Worm (Caenorhabditis elegans) whole organism, young adult: Measurements from ENCODE around the gene F19F10.1.
A peak's percentile ranks its signal among the peaks of the same experiment; 100 is the strongest.

Source experiments
- C06A6.2 ChIP-seq: fragments of 200-800 bp; sonication (Bioruptor generic); conservative IDR thresholded peaks from 2 replicates; pipeline ENCODE4 v1.3.6; 2022; ENCODE audit warnings: missing genetic modification characterization, missing compliant biosample characterization
- F33H1.4 ChIP-seq: fragments of 200-800 bp; sonication (Bioruptor generic); IDR thresholded peaks from 2 replicates; pipeline ENCODE4 v1.3.6; 2022; ENCODE audit warnings: missing genetic modification reagents, missing genetic modification characterization, missing compliant biosample characterization
- F57C9.4 ChIP-seq: sonication (generic microtip); optimal IDR thresholded peaks from 2 replicates; lab custom pipeline; 2017; ENCODE audit warnings: mild to moderate bottlenecking, missing genetic modification characterization, missing compliant biosample characterization
- ZK185.1 ChIP-seq: sonication (generic microtip); optimal IDR thresholded peaks from 2 replicates; lab custom pipeline; 2016; ENCODE audit warnings: mild to moderate bottlenecking, missing genetic modification characterization, missing compliant biosample characterization; ENCODE audit not compliant: poor library complexity, severe bottlenecking
- atf-7 ChIP-seq: sonication (generic microtip); optimal IDR thresholded peaks from 2 replicates; lab custom pipeline; 2017; ENCODE audit warnings: mild to moderate bottlenecking, missing genetic modification characterization, missing compliant biosample characterization
- attf-5 ChIP-seq: fragments of 200-800 bp; sonication (Bioruptor generic); optimal IDR thresholded peaks from 2 replicates; lab custom pipeline; 2018; ENCODE audit warnings: mild to moderate bottlenecking, missing genetic modification characterization, missing compliant biosample characterization
- attf-6 ChIP-seq: fragments of 200-800 bp; sonication (Bioruptor generic); IDR thresholded peaks from 2 replicates; pipeline ENCODE4 v1.3.6; 2022; ENCODE audit warnings: missing genetic modification reagents, missing genetic modification characterization, missing compliant biosample characterization
- bed-2 ChIP-seq: fragments of 200-800 bp; sonication (Bioruptor generic); IDR thresholded peaks from 2 replicates; pipeline ENCODE4 v1.3.6; 2022; ENCODE audit warnings: missing genetic modification reagents, missing genetic modification characterization, missing compliant biosample characterization
- cebp-1 ChIP-seq, 2 experiments: fragments of 200-800 bp in 1 of 2; sonication (Bioruptor generic) in 1 of 2; sonication (generic microtip) in 1 of 2; IDR thresholded peaks in 1 of 2; optimal IDR thresholded peaks in 1 of 2; 2 replicates each; pipeline versions ENCODE4 v1.3.6 to Lab custom; 2017 to 2022; ENCODE audit warnings: missing compliant biosample characterization in 2 of 2, missing genetic modification characterization in 2 of 2, mild to moderate bottlenecking in 1 of 2, missing genetic modification reagents in 1 of 2, moderate library complexity in 1 of 2
- ceh-100 ChIP-seq: fragments of 200-800 bp; sonication (Bioruptor generic); IDR thresholded peaks from 2 replicates; pipeline ENCODE4 v1.3.6; 2022; ENCODE audit warnings: missing genetic modification reagents, missing genetic modification characterization, missing compliant biosample characterization
- ceh-27 ChIP-seq: fragments of 200-800 bp; sonication (Bioruptor generic); optimal IDR thresholded peaks from 2 replicates; lab custom pipeline; 2018; ENCODE audit warnings: mild to moderate bottlenecking, missing genetic modification characterization, moderate library complexity, missing compliant biosample characterization
- ceh-91 ChIP-seq: fragments of 200-800 bp; sonication (Bioruptor generic); IDR thresholded peaks from 2 replicates; pipeline ENCODE4 v1.3.6; 2022; ENCODE audit warnings: missing genetic modification reagents, missing genetic modification characterization, missing compliant biosample characterization
- chd-7 ChIP-seq: sonication (generic microtip); optimal IDR thresholded peaks from 2 replicates; lab custom pipeline; 2016; ENCODE audit warnings: mild to moderate bottlenecking, missing genetic modification characterization, moderate library complexity, missing compliant biosample characterization
- die-1 ChIP-seq: sonication (generic microtip); optimal IDR thresholded peaks from 2 replicates; lab custom pipeline; 2016; ENCODE audit warnings: missing genotype, mild to moderate bottlenecking, missing genetic modification characterization, missing compliant biosample characterization
- dox-1 ChIP-seq: fragments of 200-800 bp; sonication (Bioruptor generic); IDR thresholded peaks from 2 replicates; pipeline ENCODE4 v1.3.6; 2022; ENCODE audit warnings: missing genetic modification reagents, missing genetic modification characterization, missing compliant biosample characterization
- ets-4 ChIP-seq: fragments of 200-800 bp; sonication (Bioruptor generic); optimal IDR thresholded peaks from 2 replicates; lab custom pipeline; 2018; ENCODE audit warnings: mild to moderate bottlenecking, missing genetic modification characterization, missing compliant biosample characterization
- hmg-20 ChIP-seq: fragments of 200-800 bp; sonication (Bioruptor generic); IDR thresholded peaks from 2 replicates; pipeline ENCODE4 v1.3.6; 2022; ENCODE audit warnings: missing genetic modification reagents, missing genetic modification characterization, missing compliant biosample characterization
- hrde-1 ChIP-seq: sonication (generic microtip); optimal IDR thresholded peaks from 2 replicates; lab custom pipeline; 2016; ENCODE audit warnings: missing genetic modification characterization, mild to moderate bottlenecking, missing compliant biosample characterization, moderate library complexity, missing genotype, missing genetic modification reagents, borderline replicate concordance
- hsf-1 ChIP-seq: fragments of 200-800 bp; sonication (Bioruptor generic); IDR thresholded peaks from 2 replicates; pipeline ENCODE4 v1.3.6; 2022; ENCODE audit warnings: missing genetic modification reagents, missing genetic modification characterization, missing compliant biosample characterization
- let-607 ChIP-seq, 2 experiments: fragments of 200-800 bp in 1 of 2; sonication (Bioruptor generic) in 1 of 2; sonication (generic microtip) in 1 of 2; optimal IDR thresholded peaks; 2 replicates each; lab custom pipeline; 2016 to 2018; ENCODE audit warnings: mild to moderate bottlenecking in 2 of 2, missing compliant biosample characterization in 2 of 2, missing genetic modification characterization in 2 of 2, moderate library complexity in 2 of 2, missing genotype in 1 of 2
- lin-35 ChIP-seq, 3 experiments: fragments of 150-350 bp in 2 of 3; sonication (generic microtip) in 1 of 3; optimal IDR thresholded peaks; 2 replicates each; lab custom pipeline; 2014 to 2018; ENCODE audit warnings: missing biosample characterization in 3 of 3, missing genetic modification characterization in 3 of 3, missing genetic modification reagents in 3 of 3
- lin-40 ChIP-seq: sonication (generic microtip); optimal IDR thresholded peaks from 2 replicates; lab custom pipeline; 2016; ENCODE audit warnings: missing genetic modification characterization, mild to moderate bottlenecking, missing compliant biosample characterization, missing genotype, missing genetic modification reagents
- lin-54 ChIP-seq: fragments of 200-800 bp; sonication (Bioruptor generic); optimal IDR thresholded peaks from 2 replicates; lab custom pipeline; 2018; ENCODE audit warnings: mild to moderate bottlenecking, missing genetic modification characterization, missing compliant biosample characterization
- lir-1 ChIP-seq: fragments of 200-800 bp; sonication (Bioruptor generic); conservative IDR thresholded peaks from 2 replicates; pipeline ENCODE4 v1.3.6; 2022; ENCODE audit warnings: missing genetic modification reagents, missing genetic modification characterization, missing compliant biosample characterization
- lsl-1 ChIP-seq: fragments of 200-800 bp; sonication (Bioruptor generic); optimal IDR thresholded peaks from 2 replicates; lab custom pipeline; 2018; ENCODE audit warnings: mild to moderate bottlenecking, missing genetic modification characterization, moderate library complexity, missing compliant biosample characterization
- madf-6 ChIP-seq: fragments of 200-800 bp; sonication (Bioruptor generic); IDR thresholded peaks from 2 replicates; pipeline ENCODE4 v1.3.6; 2022; ENCODE audit warnings: missing genetic modification reagents, missing genetic modification characterization, missing compliant biosample characterization
- mcd-1 ChIP-seq: fragments of 200-800 bp; sonication (Bioruptor generic); IDR thresholded peaks from 2 replicates; pipeline ENCODE4 v1.3.6; 2022; ENCODE audit warnings: missing genetic modification reagents, missing genetic modification characterization, missing compliant biosample characterization
- nfya-2 ChIP-seq: fragments of 200-800 bp; sonication (Bioruptor generic); IDR thresholded peaks from 2 replicates; pipeline ENCODE4 v1.3.6; 2022; ENCODE audit warnings: missing genetic modification reagents, missing genetic modification characterization, missing compliant biosample characterization
- nhr-120 ChIP-seq: fragments of 200-800 bp; sonication (Bioruptor generic); IDR thresholded peaks from 2 replicates; pipeline ENCODE4 v1.3.6; 2022; ENCODE audit warnings: missing genetic modification characterization, missing compliant biosample characterization
- nhr-80 ChIP-seq: sonication (generic microtip); optimal IDR thresholded peaks from 2 replicates; lab custom pipeline; 2016; ENCODE audit warnings: missing genetic modification characterization, missing compliant biosample characterization
- pbrm-1 ChIP-seq: fragments of 200-800 bp; sonication (Bioruptor generic); IDR thresholded peaks from 2 replicates; pipeline ENCODE4 v1.3.6; 2022; ENCODE audit warnings: missing genetic modification reagents, missing genetic modification characterization, missing compliant biosample characterization
- snpc-1.1 ChIP-seq: sonication (generic microtip); optimal IDR thresholded peaks from 2 replicates; lab custom pipeline; 2017; ENCODE audit warnings: missing genetic modification characterization, mild to moderate bottlenecking, missing compliant biosample characterization, antibody characterized with exemption, moderate library complexity, missing genotype, missing genetic modification reagents; ENCODE audit not compliant: insufficient read depth
- snpc-4 ChIP-seq, 5 experiments: fragments of 150-350 bp in 1 of 5; sonication (generic microtip) in 4 of 5; optimal IDR thresholded peaks; 2 replicates each; lab custom pipeline; 2014 to 2018; ENCODE audit warnings: missing genetic modification characterization in 5 of 5, missing biosample characterization in 3 of 5, antibody characterized with exemption in 2 of 5, mild to moderate bottlenecking in 2 of 5, missing compliant biosample characterization in 2 of 5, missing genotype in 2 of 5, moderate library complexity in 2 of 5, missing genetic modification reagents in 1 of 5
- tbp1 ChIP-seq: fragments of 200-800 bp; sonication (Bioruptor generic); optimal IDR thresholded peaks from 2 replicates; lab custom pipeline; 2018; ENCODE audit warnings: mild to moderate bottlenecking, missing genetic modification characterization, missing compliant biosample characterization
- ztf-18 ChIP-seq: sonication (generic microtip); optimal IDR thresholded peaks from 2 replicates; lab custom pipeline; 2016; ENCODE audit warnings: missing genotype, mild to moderate bottlenecking, missing genetic modification characterization, missing compliant biosample characterization
- ztf-28 ChIP-seq: fragments of 200-800 bp; sonication (Bioruptor generic); IDR thresholded peaks from 2 replicates; pipeline ENCODE4 v1.3.6; 2022; ENCODE audit warnings: missing genetic modification reagents, missing genetic modification characterization, missing compliant biosample characterization
- ztf-6 ChIP-seq: fragments of 200-800 bp; sonication (Bioruptor generic); IDR thresholded peaks from 2 replicates; pipeline ENCODE4 v1.3.6; 2022; ENCODE audit warnings: missing genetic modification reagents, missing genetic modification characterization, missing compliant biosample characterization

F19F10.1 gene

ce11 chrV:7570290-7570689 lies 7.2 kb downstream of the F19F10.1 start, which contains the start of gene clec-212:
TSS of gene clec-212 (minus strand) at chrV:7570390.
- TF ChIP-seq tbp1 (GFP tag; lab: Kevin White, UChicago) (no peak), attf-6 (no peak), lir-1 (GFP tag; lab: Robert Waterston, UW) (no peak), hrde-1 (tag; lab: Kevin White, UChicago) (no peak), snpc-1.1 (tag; lab: Kevin White, UChicago) (no peak), C06A6.2 (GFP tag; lab: Robert Waterston, UW) (no peak), chd-7 (no peak)
- TF ChIP-seq, all 124 proteins: peak for 0

DNA sequence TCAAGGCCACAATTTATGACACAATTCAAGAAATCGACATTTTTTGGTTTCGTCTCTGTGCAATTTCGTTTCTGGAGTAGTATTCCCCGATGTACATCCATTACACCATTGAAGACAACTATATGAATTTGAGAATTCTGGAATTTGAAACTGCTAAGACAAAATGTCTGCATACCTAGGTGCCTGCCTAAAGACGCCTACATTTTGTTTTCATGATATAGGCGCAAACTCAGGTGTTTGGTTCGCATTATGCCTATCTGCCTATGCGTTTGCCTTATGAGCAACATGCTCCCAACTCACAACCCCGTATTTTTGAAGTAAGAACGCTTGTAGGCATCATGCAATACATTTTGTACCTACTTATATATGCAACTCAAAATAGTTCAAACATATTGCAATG lies 7.9 kb downstream of the F19F10.1 start, which contains the start of gene F19F10.14:
F19F10.14 (minus strand) TSS at position 101 of the 400 bp plus-strand sequence.
- TF ChIP-seq ztf-6 (GFP tag; lab: Robert Waterston, UW) (no peak), F57C9.4 (no peak), bed-2 (GFP tag; lab: Robert Waterston, UW) (no peak), ztf-28 (GFP tag; lab: Robert Waterston, UW) (no peak), atf-7 (tag; lab: Kevin White, UChicago) (no peak), nhr-120 (GFP tag; lab: Robert Waterston, UW) (no peak), ceh-100 (no peak)
- TF ChIP-seq, all 124 proteins: peak for 0

DNA sequence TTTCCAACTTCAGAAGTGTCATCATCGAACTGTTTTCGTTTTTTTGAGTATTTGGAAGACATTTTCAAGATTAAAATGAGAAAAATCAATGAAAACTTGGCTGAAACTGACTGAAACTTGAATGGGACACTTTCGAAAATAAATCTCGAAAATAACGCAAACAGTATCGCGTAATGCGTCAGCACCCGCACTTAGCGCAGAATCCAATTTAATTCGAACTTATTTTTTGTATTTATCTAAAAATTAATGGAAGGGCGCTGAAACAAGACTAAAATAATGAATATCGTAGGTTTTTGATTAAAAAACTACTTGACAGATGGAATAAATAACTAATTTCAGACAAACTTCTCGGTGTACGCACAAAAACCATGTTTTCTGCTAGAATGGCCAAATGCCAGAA lies 12.5 kb downstream of the F19F10.1 start, which contains the start of the genes snu-66 and ints-9:
snu-66 (minus strand) TSS at position 108 of the 400 bp plus-strand sequence.
ints-9 (plus strand) TSS at position 240 of the 400 bp plus-strand sequence.
- TF ChIP-seq mcd-1 (peak; percentile 80), F33H1.4 (GFP tag; lab: Robert Waterston, UW) (peak; percentile 40), nfya-2 (no peak), tbp1 (GFP tag; lab: Kevin White, UChicago) (peak; percentile 15), lin-54 (GFP tag; lab: Kevin White, UChicago) (peak; percentile 48), madf-6 (GFP tag; lab: Robert Waterston, UW) (peak; percentile 41; the same call in 1 of the 2 replicates), snpc-1.1 (tag; lab: Kevin White, UChicago) (peak; percentile 24), hsf-1 (GFP tag; lab: Robert Waterston, UW) (peak; percentile 53), let-607 (tag; optimal IDR thresholded peaks at IDR 0.05; lab: Kevin White, UChicago) (no peak), lin-35 (GFP tag; optimal IDR thresholded peaks at IDR 0.05; lab: Kevin White, UChicago) (peak in 1 of 3 experiments; percentile 75), ets-4 (GFP tag; lab: Kevin White, UChicago) (no peak), ceh-91 (GFP tag; lab: Robert Waterston, UW) (0 out of 2 replicates have a peak, but pooled peaks have one; percentile 11), ztf-18 (peak; percentile 93), ZK185.1 (tag; lab: Kevin White, UChicago) (peak; percentile 46), dox-1 (0 out of 2 replicates have a peak, but pooled peaks have one; percentile 16), pbrm-1 (GFP tag; lab: Robert Waterston, UW) (peak; percentile 7; the same call in 1 of the 2 replicates), cebp-1 (GFP tag; IDR thresholded peaks at IDR 0.05; lab: Robert Waterston, UW) (no peak), cebp-1 (tag; optimal IDR thresholded peaks at IDR 0.05; lab: Kevin White, UChicago) (peak; percentile 45), ceh-27 (GFP tag; lab: Kevin White, UChicago) (no peak), attf-5 (GFP tag; lab: Kevin White, UChicago) (peak; percentile 65), lin-40 (tag; lab: Kevin White, UChicago) (peak; percentile 43), nhr-80 (peak; percentile 1), die-1 (tag; lab: Kevin White, UChicago) (no peak), snpc-4 (GFP tag; optimal IDR thresholded peaks at IDR 0.05; lab: Kevin White, UChicago) (no peak), snpc-4 (tag; optimal IDR thresholded peaks at IDR 0.05; lab: Kevin White, UChicago) (peak in 2 of 4 experiments; percentile 34 to 47), lsl-1 (peak; percentile 41), hmg-20 (GFP tag; lab: Robert Waterston, UW) (no peak)
